Fruit fly (Drosophila melanogaster) whole organism, embryonic: ENCODE data around the gene dpr2.

Source experiments
- CG10209 ChIP-seq: fragments of 200-800 bp; sonication (Bioruptor generic); optimal IDR thresholded peaks from 3 replicates; lab custom pipeline; 2017; ENCODE audit warnings: missing biosample characterization, mild to moderate bottlenecking, missing genetic modification characterization, missing genetic modification reagents
- CG11695 ChIP-seq: fragments of 200-800 bp; sonication (Bioruptor generic); IDR thresholded peaks from 3 replicates; pipeline ENCODE4 v1.3.6; 2022; ENCODE audit warnings: missing biosample characterization, missing genetic modification characterization
- CG12236 ChIP-seq: fragments of 200-800 bp; sonication (Bioruptor generic); optimal IDR thresholded peaks from 2 replicates; lab custom pipeline; 2016; ENCODE audit warnings: missing biosample characterization, missing genetic modification characterization
- CG13624 ChIP-seq: fragments of 200-800 bp; sonication (Bioruptor generic); optimal IDR thresholded peaks from 2 replicates; lab custom pipeline; 2016; ENCODE audit warnings: missing biosample characterization, missing genetic modification characterization
- CG14441 ChIP-seq: fragments of 200-800 bp; sonication (Bioruptor generic); IDR thresholded peaks from 2 replicates; pipeline ENCODE4 v1.3.6; 2022; ENCODE audit warnings: missing biosample characterization, missing genetic modification characterization
- CG15011 ChIP-seq: fragments of 200-800 bp; sonication (Bioruptor generic); optimal IDR thresholded peaks from 3 replicates; lab custom pipeline; 2018; ENCODE audit warnings: missing biosample characterization, mild to moderate bottlenecking, missing genetic modification characterization
- CG15514 ChIP-seq: fragments of 200-800 bp; sonication (Bioruptor generic); optimal IDR thresholded peaks from 3 replicates; lab custom pipeline; 2017; ENCODE audit warnings: missing biosample characterization, missing genetic modification characterization, mild to moderate bottlenecking, moderate library complexity, missing genetic modification reagents
- CG1647 ChIP-seq: fragments of 200-800 bp; sonication (Bioruptor generic); optimal IDR thresholded peaks from 3 replicates; lab custom pipeline; 2016; ENCODE audit warnings: missing biosample characterization, missing genetic modification characterization
- CG17802 ChIP-seq: fragments of 200-800 bp; sonication (Bioruptor generic); optimal IDR thresholded peaks from 2 replicates; lab custom pipeline; 2018; ENCODE audit warnings: missing biosample characterization, mild to moderate bottlenecking, missing genetic modification characterization, moderate library complexity
- CG3163 ChIP-seq: fragments of 200-800 bp; sonication (Bioruptor generic); optimal IDR thresholded peaks from 3 replicates; lab custom pipeline; 2016; ENCODE audit warnings: missing biosample characterization, missing genetic modification characterization
- CG32532 ChIP-seq: fragments of 200-800 bp; sonication (Bioruptor generic); IDR thresholded peaks from 2 replicates; pipeline ENCODE4 v1.3.6; 2022; ENCODE audit warnings: missing biosample characterization, missing genetic modification characterization
- CG4360 ChIP-seq: fragments of 200-800 bp; sonication (Bioruptor generic); IDR thresholded peaks from 2 replicates; pipeline ENCODE4 v1.3.6; 2022; ENCODE audit warnings: missing biosample characterization, missing genetic modification characterization
- CG4730 ChIP-seq: fragments of 200-800 bp; sonication (Bioruptor generic); IDR thresholded peaks from 2 replicates; pipeline ENCODE4 v1.3.6; 2022; ENCODE audit warnings: missing biosample characterization, missing genetic modification characterization
- CG6272 ChIP-seq: fragments of 200-800 bp; sonication (Bioruptor generic); IDR thresholded peaks from 2 replicates; pipeline ENCODE4 v1.3.6; 2022; ENCODE audit warnings: missing biosample characterization, missing genetic modification characterization
- CG6813 ChIP-seq: fragments of 200-800 bp; sonication (Bioruptor generic); optimal IDR thresholded peaks from 2 replicates; lab custom pipeline; 2017; ENCODE audit warnings: missing biosample characterization, missing genetic modification characterization, mild to moderate bottlenecking, moderate library complexity, missing genetic modification reagents
- CG8924 ChIP-seq: fragments of 200-800 bp; optimal IDR thresholded peaks from 3 replicates; lab custom pipeline; 2019; ENCODE audit warnings: missing biosample characterization, mild to moderate bottlenecking, missing genetic modification characterization, moderate library complexity
- CG9797 ChIP-seq: fragments of 200-800 bp; sonication (Bioruptor generic); optimal IDR thresholded peaks from 3 replicates; lab custom pipeline; 2018; ENCODE audit warnings: missing biosample characterization, mild to moderate bottlenecking, missing genetic modification characterization
- Dip3 ChIP-seq: fragments of 200-800 bp; sonication (Bioruptor generic); optimal IDR thresholded peaks from 3 replicates; lab custom pipeline; 2016; ENCODE audit warnings: missing biosample characterization, missing genetic modification characterization
- Gsc ChIP-seq: fragments of 200-800 bp; sonication (Bioruptor generic); IDR thresholded peaks from 2 replicates; pipeline ENCODE4 v1.3.6; 2022; ENCODE audit warnings: missing biosample characterization, missing genetic modification characterization
- Gug ChIP-seq: fragments of 200-800 bp; sonication (Bioruptor generic); IDR thresholded peaks from 4 replicates; pipeline ENCODE4 v1.3.6; 2022; ENCODE audit warnings: missing biosample characterization, missing genetic modification characterization
- Hr51 ChIP-seq, 2 experiments: fragments of 200-800 bp; sonication (Bioruptor generic); optimal IDR thresholded peaks; 2 replicates in 1 of 2; 3 replicates in 1 of 2; lab custom pipeline; 2016 to 2018; ENCODE audit warnings: missing biosample characterization in 2 of 2, missing genetic modification characterization in 2 of 2, mild to moderate bottlenecking in 1 of 2, moderate library complexity in 1 of 2
- Lim3 ChIP-seq: fragments of 200-800 bp; sonication (Bioruptor generic); IDR thresholded peaks from 2 replicates; pipeline ENCODE4 v1.3.6; 2022; ENCODE audit warnings: missing biosample characterization, missing genetic modification characterization
- Meics ChIP-seq: fragments of 200-800 bp; sonication (Bioruptor generic); optimal IDR thresholded peaks from 2 replicates; lab custom pipeline; 2017; ENCODE audit warnings: missing biosample characterization, mild to moderate bottlenecking, missing genetic modification characterization
- Mes4 ChIP-seq: fragments of 200-800 bp; sonication (Bioruptor generic); optimal IDR thresholded peaks from 2 replicates; lab custom pipeline; 2016; ENCODE audit warnings: missing biosample characterization, missing genetic modification characterization
- Oli ChIP-seq: fragments of 200-800 bp; sonication (Bioruptor generic); optimal IDR thresholded peaks from 2 replicates; lab custom pipeline; 2018; ENCODE audit warnings: missing biosample characterization, mild to moderate bottlenecking, missing genetic modification characterization, moderate library complexity
- Six4 ChIP-seq: fragments of 200-800 bp; sonication (Bioruptor generic); optimal IDR thresholded peaks from 2 replicates; lab custom pipeline; 2016; ENCODE audit warnings: missing biosample characterization, missing genetic modification characterization
- Sry-β ChIP-seq: fragments of 200-800 bp; sonication (Bioruptor generic); optimal IDR thresholded peaks from 2 replicates; lab custom pipeline; 2018; ENCODE audit warnings: missing biosample characterization, mild to moderate bottlenecking, missing genetic modification characterization, moderate library complexity
- dm ChIP-seq: fragments of 200-800 bp; sonication (Bioruptor generic); optimal IDR thresholded peaks from 3 replicates; lab custom pipeline; 2016; ENCODE audit warnings: missing biosample characterization, missing genetic modification characterization
- dmrt11E ChIP-seq: fragments of 200-800 bp; sonication (Bioruptor generic); optimal IDR thresholded peaks from 3 replicates; lab custom pipeline; 2018; ENCODE audit warnings: missing biosample characterization, mild to moderate bottlenecking, missing genetic modification characterization, moderate library complexity
- esg ChIP-seq: fragments of 200-800 bp; sonication (Bioruptor generic); conservative IDR thresholded peaks from 2 replicates; pipeline ENCODE4 v1.3.6; 2022; ENCODE audit warnings: missing biosample characterization, missing genetic modification characterization
- gsb-n ChIP-seq: fragments of 200-800 bp; sonication (Bioruptor generic); optimal IDR thresholded peaks from 3 replicates; lab custom pipeline; 2018; ENCODE audit warnings: missing biosample characterization, mild to moderate bottlenecking, missing genetic modification characterization
- kah ChIP-seq: fragments of 200-800 bp; sonication (Bioruptor generic); optimal IDR thresholded peaks from 2 replicates; lab custom pipeline; 2018; ENCODE audit warnings: missing biosample characterization, mild to moderate bottlenecking, missing genetic modification characterization
- lab ChIP-seq: fragments of 200-800 bp; sonication (Bioruptor generic); optimal IDR thresholded peaks from 3 replicates; lab custom pipeline; 2017; ENCODE audit warnings: missing biosample characterization, missing genetic modification characterization, mild to moderate bottlenecking, moderate library complexity, missing genetic modification reagents
- lbe ChIP-seq: fragments of 200-800 bp; sonication (Bioruptor generic); optimal IDR thresholded peaks from 2 replicates; lab custom pipeline; 2016; ENCODE audit warnings: missing biosample characterization, mild to moderate bottlenecking, missing genetic modification characterization
- lilli ChIP-seq: fragments of 200-800 bp; sonication (Bioruptor generic); optimal IDR thresholded peaks from 3 replicates; lab custom pipeline; 2016; ENCODE audit warnings: missing biosample characterization, missing genetic modification characterization
- mirr ChIP-seq: fragments of 200-800 bp; sonication (Bioruptor generic); optimal IDR thresholded peaks from 3 replicates; lab custom pipeline; 2018; ENCODE audit warnings: missing biosample characterization, mild to moderate bottlenecking, missing genetic modification characterization
- nau ChIP-seq: fragments of 200-800 bp; sonication (Bioruptor generic); optimal IDR thresholded peaks from 3 replicates; lab custom pipeline; 2017; ENCODE audit warnings: missing biosample characterization, mild to moderate bottlenecking, missing genetic modification characterization, missing genetic modification reagents
- nerfin-1 ChIP-seq: fragments of 200-800 bp; sonication (Bioruptor generic); optimal IDR thresholded peaks from 3 replicates; lab custom pipeline; 2019; ENCODE audit warnings: missing biosample characterization, mild to moderate bottlenecking, missing genetic modification characterization, moderate library complexity
- nom ChIP-seq: fragments of 200-800 bp; sonication (Bioruptor generic); optimal IDR thresholded peaks from 2 replicates; lab custom pipeline; 2017; ENCODE audit warnings: missing biosample characterization, missing genetic modification characterization, mild to moderate bottlenecking, moderate library complexity, missing genetic modification reagents
- onecut ChIP-seq: fragments of 200-800 bp; sonication (Bioruptor generic); IDR thresholded peaks from 2 replicates; pipeline ENCODE4 v1.3.6; 2022; ENCODE audit warnings: missing biosample characterization, missing genetic modification characterization
- p53 ChIP-seq: fragments of 200-800 bp; sonication (Bioruptor generic); optimal IDR thresholded peaks from 2 replicates; lab custom pipeline; 2016; ENCODE audit warnings: missing biosample characterization, missing genetic modification characterization
- prd ChIP-seq, 3 experiments: fragments of >200 bp in 2 of 3; fragments of 200-800 bp in 1 of 3; sonication (Bioruptor generic) in 1 of 3; optimal IDR thresholded peaks in 2 of 3; IDR thresholded peaks in 1 of 3; 2 replicates in 2 of 3; 3 replicates in 1 of 3; pipeline versions ENCODE4 v1.3.6 to Lab custom; 2017 to 2022; ENCODE audit warnings: missing biosample characterization in 1 of 3, missing genetic modification characterization in 1 of 3
- sisA ChIP-seq: fragments of 200-800 bp; sonication (Bioruptor generic); IDR thresholded peaks from 2 replicates; pipeline ENCODE4 v1.3.6; 2022; ENCODE audit warnings: missing biosample characterization, missing genetic modification characterization
- slbo ChIP-seq: fragments of 200-800 bp; sonication (Bioruptor generic); IDR thresholded peaks from 2 replicates; pipeline ENCODE4 v1.3.6; 2022; ENCODE audit warnings: missing biosample characterization, missing genetic modification characterization
- so ChIP-seq: fragments of 200-800 bp; sonication (Bioruptor generic); IDR thresholded peaks from 3 replicates; pipeline ENCODE4 v1.3.6; 2022; ENCODE audit warnings: missing biosample characterization, missing genetic modification characterization
- sqz ChIP-seq: fragments of 200-800 bp; sonication (Bioruptor generic); optimal IDR thresholded peaks from 3 replicates; lab custom pipeline; 2018; ENCODE audit warnings: missing biosample characterization, mild to moderate bottlenecking, missing genetic modification characterization
- toy ChIP-seq: fragments of 200-800 bp; sonication (Bioruptor generic); IDR thresholded peaks from 2 replicates; pipeline ENCODE4 v1.3.6; 2022; ENCODE audit warnings: missing biosample characterization, missing genetic modification characterization
- tup ChIP-seq: fragments of 200-800 bp; sonication (Bioruptor generic); optimal IDR thresholded peaks from 2 replicates; lab custom pipeline; 2016; ENCODE audit warnings: missing biosample characterization, mild to moderate bottlenecking, missing genetic modification characterization, moderate library complexity
- vvl ChIP-seq: fragments of 200-800 bp; sonication (Bioruptor generic); IDR thresholded peaks from 2 replicates; pipeline ENCODE4 v1.3.6; 2022; ENCODE audit warnings: missing biosample characterization, missing genetic modification characterization

The dpr2 gene

dm6 chr2L:11003925-11004673, 40.1 kb upstream of the dpr2 start, which contains the start of gene RpL9 (continued):
- TF ChIP-seq CG8924 = no peak
- peak; percentile 86 for TF ChIP-seq Meics
- TF ChIP-seq nerfin-1 (tag; lab: Kevin White, UChicago) = peak; percentile 70
- TF ChIP-seq toy (GFP tag; lab: Robert Waterston, UW) = no peak; the same call in 1 of the 2 replicates
- TF ChIP-seq CG4730 (GFP tag; lab: Robert Waterston, UW) = no peak; the same call in 1 of the 2 replicates
- peak; percentile 74 for TF ChIP-seq CG15011 (GFP tag; lab: Kevin White, UChicago)
- TF ChIP-seq kah (GFP tag; lab: Kevin White, UChicago) = peak; percentile 83
- peak; percentile 75 for TF ChIP-seq CG32532
- peak; percentile 84 for TF ChIP-seq nau (GFP tag; lab: Kevin White, UChicago)
- TF ChIP-seq p53 (GFP tag; lab: Kevin White, UChicago) = peak; percentile 80
- no peak for TF ChIP-seq mirr
- TF ChIP-seq gsb-n (tag; lab: Kevin White, UChicago) = no peak
- TF ChIP-seq esg (GFP tag; lab: Robert Waterston, UW) = no peak
- peak; percentile 57 for TF ChIP-seq CG9797 (GFP tag; lab: Kevin White, UChicago)
- TF ChIP-seq Mes4 = peak; percentile 68
- TF ChIP-seq vvl = no peak
- TF ChIP-seq CG4360 (GFP tag; lab: Robert Waterston, UW) = peak; percentile 23
- TF ChIP-seq dm (GFP tag; lab: Kevin White, UChicago) = peak; percentile 90
- peak; percentile 85 for TF ChIP-seq onecut (GFP tag; lab: Robert Waterston, UW)
- peak; percentile 68 for TF ChIP-seq CG13624 (GFP tag; lab: Kevin White, UChicago)
- TF ChIP-seq prd (optimal IDR thresholded peaks at IDR 0.05; lab: Kevin White, UChicago) = no peak
- TF ChIP-seq prd (GFP tag; IDR thresholded peaks at IDR 0.05; lab: Robert Waterston, UW) = no peak
- no peak for TF ChIP-seq slbo (GFP tag; lab: Robert Waterston, UW)
- TF ChIP-seq CG14441 (GFP tag; lab: Robert Waterston, UW) = no peak; the same call in 1 of the 2 replicates
- TF ChIP-seq Gsc (GFP tag; lab: Robert Waterston, UW) = no peak
- peak; percentile 50 for TF ChIP-seq CG1647 (GFP tag; lab: Kevin White, UChicago)
- no peak for TF ChIP-seq so (GFP tag; lab: Robert Waterston, UW)
- peak; percentile 89 for TF ChIP-seq CG6813 (GFP tag; lab: Kevin White, UChicago)
- peak; percentile 8 for TF ChIP-seq CG3163 (GFP tag; lab: Kevin White, UChicago)
- TF ChIP-seq sqz (GFP tag; lab: Kevin White, UChicago) = no peak
- peak; percentile 37 for TF ChIP-seq CG12236 (GFP tag; lab: Kevin White, UChicago)
- TF ChIP-seq Six4 = no peak
- no peak for TF ChIP-seq lab (GFP tag; lab: Kevin White, UChicago)
- peak; percentile 38 for TF ChIP-seq Sry-β (GFP tag; lab: Kevin White, UChicago)
- peak; percentile 82 for TF ChIP-seq CG15514 (GFP tag; lab: Kevin White, UChicago)
- no peak for TF ChIP-seq CG6272
- TF ChIP-seq nom (GFP tag; lab: Kevin White, UChicago) = peak; percentile 88
- TF ChIP-seq Hr51 (GFP tag; optimal IDR thresholded peaks at IDR 0.05; lab: Kevin White, UChicago) = peak in 1 of 2 experiments; percentile 55
- TF ChIP-seq Dip3 = peak; percentile 45
- TF ChIP-seq lilli (GFP tag; lab: Kevin White, UChicago) = peak; percentile 45
- no peak for TF ChIP-seq sisA (GFP tag; lab: Robert Waterston, UW)
- peak; percentile 51; the same call in 1 of the 3 replicates for TF ChIP-seq CG11695 (GFP tag; lab: Robert Waterston, UW)
- peak; percentile 48 for TF ChIP-seq CG17802 (tag; lab: Kevin White, UChicago)
- TF ChIP-seq CG10209 = no peak
- TF ChIP-seq lbe (GFP tag; lab: Kevin White, UChicago) = no peak
- TF ChIP-seq Lim3 = no peak
- TF ChIP-seq dmrt11E (tag; lab: Kevin White, UChicago) = peak; percentile 49
- no peak for TF ChIP-seq tup (GFP tag; lab: Kevin White, UChicago)
- TF ChIP-seq Oli (tag; lab: Kevin White, UChicago) = no peak
- TF ChIP-seq Gug = no peak
